Fruit fly (Drosophila melanogaster): ENCODE data around the gene knk.

- TF ChIP-seq pan (optimal IDR thresholded peaks at IDR 0.05) = no peak
- TF ChIP-seq Dll (optimal IDR thresholded peaks at IDR 0.05) = no peak
- no peak for TF ChIP-seq psq (optimal IDR thresholded peaks at IDR 0.05)
These were observed 17.1 kb downstream of the knk start for dm6 chr3R:10108289-10108928.

Measured in whole organism.